Fruit fly (Drosophila melanogaster): Measurements from ENCODE around the gene CG31678.

Gene CG31678

DNA sequence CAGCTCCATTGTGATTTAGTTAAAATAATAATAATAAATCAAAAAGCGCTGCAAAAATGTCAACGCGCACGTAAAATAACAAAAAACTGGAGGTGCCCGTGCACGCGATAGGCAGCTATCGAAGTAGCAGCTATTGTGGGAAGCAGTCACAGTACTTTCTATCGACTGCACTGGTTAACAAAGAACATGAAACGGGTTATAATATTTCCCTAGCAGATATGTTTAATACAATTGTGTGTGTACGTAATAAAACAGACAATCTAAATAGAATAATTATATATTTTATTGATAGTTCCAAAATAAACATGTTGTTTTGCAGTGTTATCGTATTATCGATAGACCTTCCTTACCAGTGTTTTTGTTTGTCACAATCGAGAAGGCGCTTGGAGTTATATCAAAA is at the start of gene CG31678, which contains the start of gene IKKepsilon:
Gene CG31678, minus strand, starts transcription at position 67 of the 400 bp plus-strand sequence.
Gene IKKepsilon, plus strand, starts transcription at position 171 of the 400 bp plus-strand sequence.
- TF ChIP-seq CTCF (optimal IDR thresholded peaks at IDR 0.05) (no peak), CG8478 (optimal IDR thresholded peaks at IDR 0.05) (no peak)

DNA sequence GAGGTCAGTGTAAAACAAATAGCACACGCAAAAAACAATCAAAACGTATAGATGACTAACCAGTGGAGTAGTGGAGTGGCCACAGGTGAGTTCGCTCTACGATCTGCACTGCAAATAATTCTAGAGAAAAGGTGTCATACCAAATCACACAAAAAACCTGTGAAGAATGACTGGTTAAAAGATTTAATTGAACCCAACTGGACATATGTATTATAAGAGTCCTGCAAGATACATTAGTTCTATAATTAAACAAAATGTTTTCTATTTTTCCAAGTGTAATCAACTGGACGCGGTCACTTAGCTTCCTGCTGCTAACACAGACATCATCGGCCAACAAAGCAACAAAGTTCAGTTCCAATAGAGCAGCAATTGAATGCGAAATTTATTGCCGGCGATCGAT is 48.3 kb upstream of the CG31678 start:
- TF ChIP-seq CTCF (optimal IDR thresholded peaks at IDR 0.05) (no peak), CG8478 (optimal IDR thresholded peaks at IDR 0.05) (no peak)

DNA sequence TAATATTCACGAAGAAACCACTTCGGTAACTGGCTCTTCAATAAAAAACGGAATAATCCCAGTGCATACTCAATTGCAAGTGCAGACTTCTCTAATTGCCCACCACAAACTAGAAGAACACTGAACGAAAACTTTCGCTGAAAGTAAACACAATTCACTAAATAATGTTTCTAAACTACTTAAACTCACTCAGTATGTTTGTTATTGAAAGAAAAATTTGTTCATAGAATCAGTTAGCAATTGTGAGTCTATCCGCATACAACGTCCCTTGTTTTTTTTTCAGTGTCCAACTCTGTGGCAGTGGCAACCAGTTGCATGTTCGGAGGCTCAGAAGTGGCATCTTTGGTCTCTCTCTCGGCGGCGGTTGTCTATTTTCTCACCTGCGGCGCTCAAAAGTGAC is 45.7 kb upstream of the CG31678 start:
- TF ChIP-seq CTCF (optimal IDR thresholded peaks at IDR 0.05) (no peak), CG8478 (optimal IDR thresholded peaks at IDR 0.05) (no peak)

- TF ChIP-seq CTCF (optimal IDR thresholded peaks at IDR 0.05), result no peak
- TF ChIP-seq CG8478 (optimal IDR thresholded peaks at IDR 0.05), result no peak
Observed at dm6 chr2L:20720011-20720410, 44.3 kb upstream of the CG31678 start.

DNA sequence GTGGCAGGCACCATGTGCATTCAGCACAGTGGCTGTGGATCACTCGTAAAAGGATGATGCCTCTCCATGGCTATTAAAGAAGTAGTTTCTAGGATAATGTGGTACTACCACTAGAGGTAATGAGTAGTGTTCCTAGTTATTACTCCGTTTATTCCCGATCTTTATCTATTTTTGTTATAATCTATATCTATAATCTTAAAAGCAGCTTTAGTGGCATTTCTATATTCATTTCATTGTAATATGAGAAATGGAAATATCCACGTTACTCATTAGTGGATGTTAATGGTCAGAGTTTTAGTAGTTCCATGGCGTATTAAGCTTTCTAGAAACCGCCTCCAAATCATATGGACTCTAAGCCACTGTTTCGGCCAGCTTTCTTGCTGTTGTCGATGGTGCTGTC is 41.0 kb upstream of the CG31678 start:
- no peak for TF ChIP-seq CTCF (optimal IDR thresholded peaks at IDR 0.05)
- no peak for TF ChIP-seq CG8478 (optimal IDR thresholded peaks at IDR 0.05)

DNA sequence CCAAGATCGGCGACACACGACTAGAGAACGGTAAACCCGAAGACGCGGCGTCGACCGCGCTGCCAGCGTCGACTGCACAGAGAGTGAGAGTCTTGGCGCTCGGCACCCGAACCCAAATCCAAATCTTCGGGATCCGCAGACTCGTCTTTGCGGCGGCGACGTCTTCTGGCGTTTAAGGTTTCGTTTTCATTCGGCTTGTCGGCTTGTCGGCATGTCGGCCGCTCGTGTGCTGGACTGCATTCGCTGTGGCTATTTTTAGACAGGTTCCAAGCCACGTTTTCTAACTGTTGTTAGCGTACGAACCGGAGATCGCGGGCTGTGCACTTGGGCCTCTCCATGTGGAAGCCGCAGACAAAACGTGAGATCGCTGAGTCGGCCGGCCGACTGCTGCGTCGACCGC is 40.3 kb upstream of the CG31678 start:
- TF ChIP-seq CG8478 (optimal IDR thresholded peaks at IDR 0.05), result no peak

- TF ChIP-seq CTCF (optimal IDR thresholded peaks at IDR 0.05) (no peak), CG8478 (optimal IDR thresholded peaks at IDR 0.05) (no peak)
Observed at dm6 chr2L:20714468-20715404, 39.0 kb upstream of the CG31678 start, which contains the start of gene Hr38. TSS of gene Hr38 (minus strand) at chr2L:20714588.

- TF ChIP-seq CG8478 (optimal IDR thresholded peaks at IDR 0.05) (no peak), CTCF (optimal IDR thresholded peaks at IDR 0.05) (no peak)
Observed at dm6 chr2L:20705869-20706368, 30.2 kb upstream of the CG31678 start.

DNA sequence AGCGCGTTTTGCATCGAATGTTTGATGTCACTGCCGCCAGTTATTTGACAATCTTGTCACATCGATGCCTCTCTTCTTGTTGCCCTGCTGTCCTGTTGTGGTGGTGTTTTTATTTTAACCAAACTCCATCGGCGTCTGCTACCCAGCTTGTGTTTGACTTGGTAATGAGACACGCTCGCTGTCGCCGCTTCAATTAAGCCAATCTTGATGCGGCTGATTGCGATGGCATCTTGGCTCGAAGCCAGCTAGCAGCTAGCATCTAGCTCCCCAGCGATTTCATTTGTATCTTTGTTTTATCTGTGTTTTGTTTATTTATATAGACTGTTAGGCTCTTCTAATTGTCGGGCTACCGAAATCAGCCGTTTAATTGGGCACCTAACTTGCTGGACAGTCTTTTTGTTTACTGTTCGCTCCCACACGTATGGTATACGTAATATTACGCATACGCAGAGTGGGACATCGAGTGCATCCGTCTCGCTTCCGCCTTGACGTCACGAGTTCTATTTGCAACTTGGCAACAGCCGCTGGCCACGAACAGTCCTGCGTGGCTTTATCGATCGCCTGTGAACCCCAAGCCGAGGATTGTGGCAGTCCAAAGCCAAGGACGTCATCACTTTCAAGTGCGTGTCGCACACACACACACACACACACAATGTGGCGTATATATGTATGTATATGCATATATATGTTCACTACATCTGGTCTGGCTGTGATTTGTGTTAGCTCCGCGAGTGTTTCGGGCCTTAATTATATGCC is 28.9 kb upstream of the CG31678 start:
- no peak for TF ChIP-seq CTCF (optimal IDR thresholded peaks at IDR 0.05)
- no peak for TF ChIP-seq CG8478 (optimal IDR thresholded peaks at IDR 0.05)

DNA sequence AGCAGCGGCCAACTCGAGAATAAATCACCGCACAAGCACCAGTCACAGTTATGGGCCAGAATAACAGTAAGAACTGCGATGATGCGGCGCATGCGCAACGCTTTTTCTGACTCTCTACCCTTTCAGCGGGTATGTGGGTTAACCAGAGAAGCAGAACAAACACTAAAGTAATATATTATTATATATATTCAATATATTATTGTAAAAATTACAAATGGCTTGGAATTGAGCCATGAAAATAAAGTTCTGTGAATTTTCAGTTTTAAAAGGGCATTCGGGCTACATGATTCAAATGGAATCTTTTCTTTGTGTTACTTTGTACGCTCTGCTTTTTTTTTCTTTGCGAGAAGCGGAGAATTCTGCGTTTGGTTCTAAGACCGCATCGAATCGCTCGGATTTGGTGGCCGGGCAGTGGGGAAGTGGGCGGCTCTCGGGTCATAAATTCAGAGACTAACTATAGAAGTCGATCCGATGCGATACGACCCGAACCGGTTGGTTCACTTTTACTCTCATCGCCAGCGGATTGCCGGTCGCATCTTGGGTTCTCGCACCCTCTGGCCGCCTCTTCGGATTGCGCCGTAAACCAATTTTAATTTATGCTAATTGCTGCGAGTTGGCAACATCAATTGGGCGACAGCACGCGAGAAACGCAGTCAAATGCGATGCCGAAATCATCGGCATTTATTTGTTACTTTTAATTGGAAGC is 24.9 kb upstream of the CG31678 start:
- TF ChIP-seq CG8478 (optimal IDR thresholded peaks at IDR 0.05) (no peak), CTCF (optimal IDR thresholded peaks at IDR 0.05) (no peak)

- TF ChIP-seq CG8478 (optimal IDR thresholded peaks at IDR 0.05) (no peak), CTCF (optimal IDR thresholded peaks at IDR 0.05) (no peak)
Observed at dm6 chr2L:20695066-20695465, 19.3 kb upstream of the CG31678 start.

DNA sequence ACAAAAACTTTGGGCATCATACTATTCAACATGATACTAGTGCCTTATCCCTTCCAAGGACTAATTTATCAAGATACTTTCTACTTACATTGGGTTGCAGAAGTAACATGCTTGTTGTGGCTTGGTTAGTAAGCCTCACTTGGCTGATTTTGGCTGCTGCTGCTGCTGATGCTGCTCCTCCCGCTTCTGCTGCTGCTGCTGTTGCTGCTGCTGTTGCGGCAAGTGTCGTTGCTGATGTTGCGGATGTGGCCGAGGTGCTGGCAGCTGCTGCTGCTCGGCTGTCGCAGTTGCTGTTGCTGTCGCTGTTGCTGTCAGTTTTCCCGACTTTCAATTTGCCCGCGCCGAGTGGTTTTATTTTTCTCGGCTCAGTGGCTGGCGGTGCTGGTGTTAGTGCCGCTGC is 14.3 kb upstream of the CG31678 start:
- TF ChIP-seq CG8478 (optimal IDR thresholded peaks at IDR 0.05), result no peak
- TF ChIP-seq CTCF (optimal IDR thresholded peaks at IDR 0.05), result no peak

DNA sequence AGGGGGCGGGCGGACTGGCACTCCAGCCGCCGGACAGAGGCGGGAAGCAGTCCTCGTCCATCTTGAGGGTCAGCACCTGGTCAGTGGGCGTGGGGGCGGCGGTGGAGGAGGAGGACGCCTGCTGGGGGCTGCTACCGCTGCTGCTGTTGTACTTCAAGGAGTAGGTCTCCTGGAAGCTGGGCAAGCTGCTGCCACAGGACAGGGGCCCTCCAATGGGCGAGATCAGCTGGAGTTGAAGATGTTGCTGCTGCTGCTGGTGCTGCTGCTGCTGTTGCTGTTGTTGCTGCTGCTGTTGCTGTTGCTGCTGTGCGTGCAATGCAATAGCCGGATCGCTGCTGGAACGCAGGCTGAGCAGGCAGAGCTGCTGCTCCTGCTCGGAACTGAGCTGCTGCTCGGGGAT is 13.0 kb upstream of the CG31678 start:
- no peak for TF ChIP-seq CG8478 (optimal IDR thresholded peaks at IDR 0.05)
- no peak for TF ChIP-seq CTCF (optimal IDR thresholded peaks at IDR 0.05)

- TF ChIP-seq CTCF (optimal IDR thresholded peaks at IDR 0.05) (no peak), CG8478 (optimal IDR thresholded peaks at IDR 0.05) (no peak)
Observed at dm6 chr2L:20682136-20682733, 6.5 kb upstream of the CG31678 start, which contains the start of gene CG2617. TSS of gene CG2617 (plus strand) at chr2L:20682368.
